Fruit fly (Drosophila melanogaster): ENCODE measurements around the gene sfl.

The sfl gene

dm6 chr3L:6457891-6458290 lies 37.6 kb upstream of the sfl start:
- TF ChIP-seq Sox102F (GFP tag; optimal IDR thresholded peaks at IDR 0.05) (no peak), Eip93F (GFP tag; optimal IDR thresholded peaks at IDR 0.05) (no peak), net (GFP tag; optimal IDR thresholded peaks at IDR 0.05) (peak; percentile 47), spab (GFP tag; optimal IDR thresholded peaks at IDR 0.05) (peak; percentile 70), ss (GFP tag; optimal IDR thresholded peaks at IDR 0.05) (peak; percentile 4 to 18), CG6854 (GFP tag; optimal IDR thresholded peaks at IDR 0.05) (no peak), CG34406 (GFP tag; optimal IDR thresholded peaks at IDR 0.05) (peak; percentile 42), Ets21C (GFP tag; optimal IDR thresholded peaks at IDR 0.05) (no peak), CG8319 (GFP tag; optimal IDR thresholded peaks at IDR 0.05) (peak; percentile 15), Eip78C (GFP tag) (peak; percentile 87), CG4318 (GFP tag; optimal IDR thresholded peaks at IDR 0.05) (peak; percentile 14), CG6792 (GFP tag; optimal IDR thresholded peaks at IDR 0.05) (peak; percentile 40), CG6163 (GFP tag; IDR thresholded peaks at IDR 0.05) (peak; percentile 62), CG1621 (tag; optimal IDR thresholded peaks at IDR 0.05) (peak; percentile 75), Ets96B (tag; optimal IDR thresholded peaks at IDR 0.05) (peak; percentile 69), svp (GFP tag) (peak; percentile 57), CG11902 (GFP tag; optimal IDR thresholded peaks at IDR 0.05) (no peak), CG31627 (GFP tag; optimal IDR thresholded peaks at IDR 0.05) (peak; percentile 24), topi (GFP tag; optimal IDR thresholded peaks at IDR 0.05) (peak; percentile 29), Lpt (GFP tag; optimal IDR thresholded peaks at IDR 0.05) (peak; percentile 37), CG9139 (GFP tag; optimal IDR thresholded peaks at IDR 0.05) (peak; percentile 26), acj6 (GFP tag; optimal IDR thresholded peaks at IDR 0.05) (peak; percentile 39), CG15336 (GFP tag; IDR thresholded peaks at IDR 0.05) (peak; percentile 70), dac (GFP tag; optimal IDR thresholded peaks at IDR 0.05) (no peak), CG32006 (GFP tag; optimal IDR thresholded peaks at IDR 0.05) (peak; percentile 57), CG11762 (GFP tag; optimal IDR thresholded peaks at IDR 0.05; ENCODE audit: insufficient read depth) (peak; percentile 37), fd59A (GFP tag; optimal IDR thresholded peaks at IDR 0.05) (peak; percentile 46), CG3032 (tag; optimal IDR thresholded peaks at IDR 0.05) (peak; percentile 54), CG16779 (tag; optimal IDR thresholded peaks at IDR 0.05) (peak; percentile 3), Met (GFP tag; optimal IDR thresholded peaks at IDR 0.05) (no peak), CG7368 (GFP tag; optimal IDR thresholded peaks at IDR 0.05) (peak; percentile 51), Hr39 (GFP tag; optimal IDR thresholded peaks at IDR 0.05) (peak; percentile 31), Hr4 (GFP tag; optimal IDR thresholded peaks at IDR 0.05) (peak; percentile 57), CG10669 (GFP tag; optimal IDR thresholded peaks at IDR 0.05) (peak; percentile 66), CG6276 (GFP tag; optimal IDR thresholded peaks at IDR 0.05) (peak; percentile 62), esn (GFP tag; optimal IDR thresholded peaks at IDR 0.05) (peak; percentile 8), CG3919 (GFP tag; optimal IDR thresholded peaks at IDR 0.05) (peak; percentile 68), CG6808 (GFP tag; optimal IDR thresholded peaks at IDR 0.05) (peak; percentile 66), Sox15 (GFP tag; optimal IDR thresholded peaks at IDR 0.05) (peak; percentile 12), lz (GFP tag; optimal IDR thresholded peaks at IDR 0.05) (peak; percentile 19), CG8632 (GFP tag; optimal IDR thresholded peaks at IDR 0.05) (peak; percentile 42), fkh (GFP tag; optimal IDR thresholded peaks at IDR 0.05) (no peak), Blimp-1 (GFP tag; optimal IDR thresholded peaks at IDR 0.05) (no peak), cyc (GFP tag; optimal IDR thresholded peaks at IDR 0.05) (no peak), CG8119 (GFP tag; IDR thresholded peaks at IDR 0.05) (peak; percentile 65; the same call in 2 of the 3 replicates), CG11294 (GFP tag; IDR thresholded peaks at IDR 0.05) (no peak), pdm3 (GFP tag; optimal IDR thresholded peaks at IDR 0.05) (peak; percentile 41), achi (GFP tag; optimal IDR thresholded peaks at IDR 0.05) (peak; percentile 59), Smox (GFP tag; optimal IDR thresholded peaks at IDR 0.05) (peak; percentile 34), Gug (GFP tag; IDR thresholded peaks at IDR 0.05) (no peak), eg (GFP tag; IDR thresholded peaks at IDR 0.05) (peak; percentile 42; the same call in 1 of the 3 replicates), Sox14 (GFP tag; optimal IDR thresholded peaks at IDR 0.05) (peak; percentile 72)

All from whole organism, prepupa.